Fruit fly (Drosophila melanogaster) whole organism, pupa: ENCODE measurements around the gene CG46314.

ENCODE experiments used
- CG10348 ChIP-seq: fragments of 200-800 bp; sonication (Bioruptor generic); IDR thresholded peaks from 2 replicates; pipeline ENCODE4 v1.3.6; 2022; ENCODE audit warnings: missing biosample characterization, missing genetic modification characterization
- CG12605 ChIP-seq: fragments of 200-800 bp; sonication (Bioruptor generic); IDR thresholded peaks from 2 replicates; pipeline ENCODE4 v1.3.6; 2022; ENCODE audit warnings: missing biosample characterization, missing genetic modification characterization
- CG13204 ChIP-seq: fragments of 200-800 bp; sonication (Bioruptor generic); optimal IDR thresholded peaks from 2 replicates; lab custom pipeline; 2018; ENCODE audit warnings: missing biosample characterization, mild to moderate bottlenecking, missing genetic modification characterization, moderate library complexity
- CG14655 ChIP-seq: fragments of 200-800 bp; sonication (Bioruptor generic); optimal IDR thresholded peaks from 3 replicates; lab custom pipeline; 2017; ENCODE audit warnings: mild to moderate bottlenecking, missing biosample characterization, missing genetic modification reagents, missing genetic modification characterization
- CG15710 ChIP-seq: fragments of 200-800 bp; sonication (Bioruptor generic); optimal IDR thresholded peaks from 2 replicates; lab custom pipeline; 2018; ENCODE audit warnings: missing biosample characterization, mild to moderate bottlenecking, missing genetic modification characterization, moderate library complexity
- CG17806 ChIP-seq: fragments of 200-800 bp; sonication (Bioruptor generic); optimal IDR thresholded peaks from 2 replicates; lab custom pipeline; 2018; ENCODE audit warnings: missing biosample characterization, mild to moderate bottlenecking, missing genetic modification characterization, moderate library complexity
- CG32121 ChIP-seq: fragments of 200-800 bp; sonication (Bioruptor generic); IDR thresholded peaks from 2 replicates; pipeline ENCODE4 v1.3.6; 2022; ENCODE audit warnings: missing biosample characterization, missing genetic modification characterization
- CG34367 ChIP-seq: fragments of 200-800 bp; sonication (Bioruptor generic); optimal IDR thresholded peaks from 2 replicates; lab custom pipeline; 2018; ENCODE audit warnings: missing biosample characterization, mild to moderate bottlenecking, missing genetic modification characterization
- CG4496 ChIP-seq: fragments of 200-800 bp; sonication (Bioruptor generic); IDR thresholded peaks from 3 replicates; pipeline ENCODE4 v1.3.6; 2022; ENCODE audit warnings: missing biosample characterization, missing genetic modification characterization
- CG8159 ChIP-seq: fragments of 200-800 bp; sonication (Bioruptor generic); optimal IDR thresholded peaks from 3 replicates; lab custom pipeline; 2018; ENCODE audit warnings: missing biosample characterization, mild to moderate bottlenecking, missing genetic modification characterization, moderate library complexity
- CG8301 ChIP-seq: fragments of 200-800 bp; sonication (Bioruptor generic); optimal IDR thresholded peaks from 2 replicates; lab custom pipeline; 2018; ENCODE audit warnings: missing biosample characterization, mild to moderate bottlenecking, missing genetic modification characterization
- CG9948 ChIP-seq: fragments of 200-800 bp; sonication (Bioruptor generic); optimal IDR thresholded peaks from 2 replicates; lab custom pipeline; 2018; ENCODE audit warnings: missing biosample characterization, mild to moderate bottlenecking, missing genetic modification characterization, moderate library complexity
- D1 ChIP-seq: fragments of 200-800 bp; sonication (Bioruptor generic); optimal IDR thresholded peaks from 2 replicates; lab custom pipeline; 2018; ENCODE audit warnings: missing biosample characterization, mild to moderate bottlenecking, missing genetic modification characterization, moderate library complexity
- EcR ChIP-seq: fragments of 200-800 bp; sonication (Bioruptor generic); optimal IDR thresholded peaks from 3 replicates; lab custom pipeline; 2019; ENCODE audit warnings: missing biosample characterization, missing genetic modification characterization, mild to moderate bottlenecking, moderate library complexity, missing genetic modification reagents
- Ets98B ChIP-seq: fragments of 200-800 bp; sonication (Bioruptor generic); IDR thresholded peaks from 2 replicates; pipeline ENCODE4 v1.3.6; 2022; ENCODE audit warnings: missing biosample characterization, missing genetic modification characterization
- Pif1A ChIP-seq: fragments of 200-800 bp; sonication (Bioruptor generic); optimal IDR thresholded peaks from 3 replicates; lab custom pipeline; 2016; ENCODE audit warnings: missing biosample characterization, missing genetic modification characterization
- Pif1B ChIP-seq: fragments of 200-800 bp; sonication (Bioruptor generic); optimal IDR thresholded peaks from 3 replicates; lab custom pipeline; 2016; ENCODE audit warnings: missing biosample characterization, missing genetic modification characterization
- Snoo ChIP-seq: fragments of 200-800 bp; sonication (Bioruptor generic); optimal IDR thresholded peaks from 3 replicates; lab custom pipeline; 2017; ENCODE audit warnings: missing biosample characterization, mild to moderate bottlenecking, missing genetic modification characterization, inconsistent platforms
- fd96Ca ChIP-seq: fragments of 200-800 bp; sonication (Bioruptor generic); IDR thresholded peaks from 3 replicates; pipeline ENCODE4 v1.3.6; 2022; ENCODE audit warnings: missing biosample characterization, missing genetic modification characterization
- gl ChIP-seq: fragments of 200-800 bp; sonication (Bioruptor generic); optimal IDR thresholded peaks from 2 replicates; lab custom pipeline; 2018; ENCODE audit warnings: missing biosample characterization, mild to moderate bottlenecking, missing genetic modification characterization
- rn ChIP-seq: fragments of 200-800 bp; sonication (Bioruptor generic); IDR thresholded peaks from 2 replicates; pipeline ENCODE4 v1.3.6; 2022; ENCODE audit warnings: missing biosample characterization, missing genetic modification characterization

Gene CG46314

dm6 chr2L:21360916-21361315, 46.8 kb downstream of the CG46314 start, which contains the start of gene dtr:
TSS of gene dtr (plus strand) at chr2L:21361216.
- no peak for TF ChIP-seq CG9948 (tag; lab: Kevin White, UChicago)
- TF ChIP-seq Ets98B (GFP tag; lab: Robert Waterston, UW), result no peak
- no peak for TF ChIP-seq EcR (GFP tag; lab: Kevin White, UChicago)
- no peak for TF ChIP-seq CG8159
- TF ChIP-seq CG14655 (GFP tag; lab: Kevin White, UChicago), result no peak
- no peak for TF ChIP-seq CG12605 (GFP tag; lab: Robert Waterston, UW)
- TF ChIP-seq CG10348 (GFP tag; lab: Robert Waterston, UW), result no peak
- TF ChIP-seq CG4496, result no peak
- no peak for TF ChIP-seq CG17806 (tag; lab: Kevin White, UChicago)
- TF ChIP-seq fd96Ca (GFP tag; lab: Robert Waterston, UW), result no peak
- no peak for TF ChIP-seq rn (GFP tag; lab: Robert Waterston, UW)
- TF ChIP-seq Pif1A (GFP tag; lab: Kevin White, UChicago), result no peak
- no peak for TF ChIP-seq CG13204 (GFP tag; lab: Kevin White, UChicago)
- TF ChIP-seq CG32121 (GFP tag; lab: Robert Waterston, UW), result no peak
- TF ChIP-seq Snoo, result no peak
- no peak for TF ChIP-seq Pif1B
- no peak for TF ChIP-seq CG34367 (tag; lab: Kevin White, UChicago)
- no peak for TF ChIP-seq CG15710 (tag; lab: Kevin White, UChicago)
- TF ChIP-seq gl (tag; lab: Kevin White, UChicago), result no peak
- no peak for TF ChIP-seq D1
- TF ChIP-seq, all 21 proteins: peak for 0

DNA sequence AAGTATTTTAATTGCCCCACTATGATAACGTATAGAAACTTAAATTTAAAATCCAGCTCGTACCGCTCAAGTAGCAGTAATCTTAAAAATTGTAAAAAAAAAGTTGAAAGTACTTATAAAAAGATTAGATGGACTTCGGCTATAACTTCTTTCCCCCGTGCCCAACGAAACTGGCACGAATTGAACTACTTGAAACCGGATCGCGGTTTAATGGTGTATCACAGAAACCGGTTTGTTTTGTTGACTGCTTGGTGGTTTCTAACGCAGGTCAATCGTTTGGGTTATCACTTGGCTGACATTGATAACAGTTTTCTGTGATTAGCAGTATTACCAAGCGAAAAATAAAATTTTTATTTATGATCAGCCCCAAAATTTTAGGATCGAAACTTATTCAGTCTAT, 53.1 kb downstream of the CG46314 start:
- no peak for TF ChIP-seq CG8301 (tag; lab: Kevin White, UChicago)
- no peak for TF ChIP-seq gl (tag; lab: Kevin White, UChicago)
- TF ChIP-seq CG13204 (GFP tag; lab: Kevin White, UChicago), result no peak
- TF ChIP-seq CG9948 (tag; lab: Kevin White, UChicago), result no peak
- no peak for TF ChIP-seq CG12605 (GFP tag; lab: Robert Waterston, UW)
- TF ChIP-seq rn (GFP tag; lab: Robert Waterston, UW), result no peak
- TF ChIP-seq CG8159, result no peak
- TF ChIP-seq EcR (GFP tag; lab: Kevin White, UChicago), result no peak
- no peak for TF ChIP-seq Ets98B (GFP tag; lab: Robert Waterston, UW)
- no peak for TF ChIP-seq CG4496
- TF ChIP-seq Pif1A (GFP tag; lab: Kevin White, UChicago), result no peak
- no peak for TF ChIP-seq CG10348 (GFP tag; lab: Robert Waterston, UW)
- no peak for TF ChIP-seq CG32121 (GFP tag; lab: Robert Waterston, UW)
- TF ChIP-seq Snoo, result no peak
- no peak for TF ChIP-seq fd96Ca (GFP tag; lab: Robert Waterston, UW)
- TF ChIP-seq CG15710 (tag; lab: Kevin White, UChicago), result no peak
- TF ChIP-seq CG17806 (tag; lab: Kevin White, UChicago), result no peak
- TF ChIP-seq CG14655 (GFP tag; lab: Kevin White, UChicago), result no peak
- TF ChIP-seq, all 21 proteins: peak for 0
